Worm (Caenorhabditis elegans) whole organism, early embryonic: ENCODE results near the gene sri-32.
"Not testable (repeated sequence)": the region's sequence is repeated elsewhere in the genome, so short reads cannot be mapped to it uniquely, and the experiment has no call there.

Source experiments
- B0310.2 ChIP-seq: sonication (generic microtip); optimal IDR thresholded peaks from 2 replicates; lab custom pipeline; 2016; ENCODE audit warnings: mild to moderate bottlenecking, missing genetic modification characterization, missing compliant biosample characterization
- F13C5.2 ChIP-seq: sonication (generic microtip); optimal IDR thresholded peaks from 2 replicates; lab custom pipeline; 2017; ENCODE audit warnings: mild to moderate bottlenecking, missing genetic modification characterization, inconsistent platforms, missing compliant biosample characterization
- aly-1 ChIP-seq: sonication (generic microtip); optimal IDR thresholded peaks from 2 replicates; lab custom pipeline; 2016; ENCODE audit warnings: missing genetic modification characterization, missing compliant biosample characterization
- ama-1 ChIP-seq: fragments of 150-350 bp; optimal IDR thresholded peaks from 2 replicates; lab custom pipeline; 2014
- ceh-13 ChIP-seq: fragments of 200-800 bp; sonication (Bioruptor generic); optimal IDR thresholded peaks from 2 replicates; lab custom pipeline; 2018; ENCODE audit warnings: mild to moderate bottlenecking, missing genetic modification characterization, missing compliant biosample characterization
- ceh-36 ChIP-seq: sonication (generic microtip); optimal IDR thresholded peaks from 2 replicates; lab custom pipeline; 2016; ENCODE audit warnings: missing genetic modification characterization, inconsistent platforms, missing compliant biosample characterization
- ets-7 ChIP-seq: sonication (generic microtip); optimal IDR thresholded peaks from 2 replicates; lab custom pipeline; 2016; ENCODE audit warnings: missing genotype, missing genetic modification characterization, missing compliant biosample characterization
- flt-1 ChIP-seq: fragments of 200-800 bp; sonication (Bioruptor generic); IDR thresholded peaks from 2 replicates; pipeline ENCODE4 v1.3.6; 2022; ENCODE audit warnings: missing genetic modification characterization, missing compliant biosample characterization
- hmbx-1 ChIP-seq: sonication (generic microtip); optimal IDR thresholded peaks from 2 replicates; lab custom pipeline; 2016; ENCODE audit warnings: mild to moderate bottlenecking, missing genetic modification characterization, missing compliant biosample characterization
- hmg-4 ChIP-seq: fragments of 200-800 bp; sonication (Bioruptor generic); optimal IDR thresholded peaks from 2 replicates; lab custom pipeline; 2018; ENCODE audit warnings: mild to moderate bottlenecking, missing genetic modification characterization, missing compliant biosample characterization
- hnd-1 ChIP-seq: sonication (generic microtip); optimal IDR thresholded peaks from 2 replicates; lab custom pipeline; 2016; ENCODE audit warnings: missing genetic modification characterization, missing compliant biosample characterization
- pes-1 ChIP-seq: fragments of 200-800 bp; sonication (Bioruptor generic); IDR thresholded peaks from 2 replicates; pipeline ENCODE4 v1.3.6; 2022; ENCODE audit warnings: missing genetic modification reagents, missing genetic modification characterization, missing compliant biosample characterization
- scrt-1 ChIP-seq: fragments of 200-800 bp; sonication (Bioruptor generic); IDR thresholded peaks from 2 replicates; pipeline ENCODE4 v1.3.6; 2022; ENCODE audit warnings: missing genetic modification characterization, missing compliant biosample characterization
- sea-1 ChIP-seq: fragments of 200-800 bp; sonication (Bioruptor generic); conservative IDR thresholded peaks from 2 replicates; pipeline ENCODE4 v1.3.6; 2022; ENCODE audit warnings: missing genetic modification characterization, missing compliant biosample characterization
- tbx-11 ChIP-seq: fragments of 200-800 bp; sonication (Bioruptor generic); IDR thresholded peaks from 2 replicates; pipeline ENCODE4 v1.3.6; 2022; ENCODE audit warnings: missing genetic modification characterization, missing compliant biosample characterization
- tbx-37 ChIP-seq: fragments of 200-800 bp; sonication (Bioruptor generic); conservative IDR thresholded peaks from 2 replicates; pipeline ENCODE4 v1.3.6; 2022; ENCODE audit warnings: missing genetic modification reagents, missing genetic modification characterization, missing compliant biosample characterization
- tra-4 ChIP-seq: sonication (generic microtip); optimal IDR thresholded peaks from 2 replicates; lab custom pipeline; 2017; ENCODE audit warnings: missing genetic modification characterization, missing compliant biosample characterization

Gene sri-32

DNA sequence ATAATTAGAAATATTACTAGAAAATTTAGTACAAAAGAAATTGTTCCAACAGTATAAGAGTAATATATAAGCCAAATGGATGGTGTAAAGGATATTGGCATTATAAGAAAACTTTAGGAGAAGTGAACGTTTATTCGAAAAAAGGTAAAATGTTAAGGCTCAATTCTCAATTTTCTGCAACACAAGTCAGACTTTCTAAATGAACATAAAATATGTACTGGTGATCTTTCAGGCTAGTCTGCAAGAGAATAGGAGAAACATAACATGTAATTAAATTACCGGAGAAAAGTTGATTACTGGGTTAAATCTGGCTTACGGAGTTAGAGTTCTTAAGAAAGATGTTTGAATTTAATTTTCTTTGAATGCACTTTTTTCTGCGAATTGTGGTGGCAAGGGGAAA, 2.5 kb upstream of the sri-32 start, which contains the start of gene sri-33:
TSS of gene sri-33 (minus strand) at position 101 of the 400 bp plus-strand sequence.
- TF ChIP-seq hmbx-1 (tag; lab: Kevin White, UChicago) (no peak), F13C5.2 (tag; lab: Kevin White, UChicago) (no peak), sea-1 (GFP tag; lab: Robert Waterston, UW) (no peak), B0310.2 (no peak), tra-4 (tag; lab: Kevin White, UChicago) (no peak), scrt-1 (GFP tag; lab: Robert Waterston, UW) (no peak), flt-1 (no peak), hnd-1 (tag; lab: Kevin White, UChicago) (no peak)

DNA sequence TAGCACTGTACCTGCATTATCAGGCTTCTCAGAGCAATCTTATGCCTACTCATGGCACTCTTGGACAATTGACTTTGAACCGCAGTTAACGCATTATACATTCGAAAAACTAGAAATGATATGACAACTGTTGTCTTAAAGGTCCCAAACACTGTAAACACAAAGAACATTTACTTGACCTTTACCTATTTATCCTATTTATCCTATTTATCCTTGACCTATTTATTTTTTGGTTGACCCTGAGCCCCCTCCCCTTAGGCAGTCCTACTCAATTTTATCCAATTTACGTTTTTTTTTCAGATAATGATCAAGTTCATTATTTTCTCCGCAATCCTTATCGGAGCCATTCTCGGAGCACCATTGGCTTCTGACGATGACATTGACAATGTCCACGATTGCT, 2.7 kb downstream of the sri-32 start, which contains the start of the genes T10D4.14 and T10D4.19:
TSS of gene T10D4.14 (minus strand) at position 101 of the 400 bp plus-strand sequence.
TSS of gene T10D4.19 (plus strand) at position 304 of the 400 bp plus-strand sequence.
- TF ChIP-seq scrt-1 (GFP tag; lab: Robert Waterston, UW) (no peak), sea-1 (GFP tag; lab: Robert Waterston, UW) (no peak), B0310.2 (no peak), ceh-36 (tag; lab: Kevin White, UChicago) (no peak), F13C5.2 (tag; lab: Kevin White, UChicago) (no peak), aly-1 (no peak), tbx-37 (GFP tag; lab: Robert Waterston, UW) (no peak), tbx-11 (GFP tag; lab: Robert Waterston, UW) (no peak), pes-1 (GFP tag; lab: Robert Waterston, UW) (no peak), ceh-13 (GFP tag; lab: Kevin White, UChicago) (no peak), flt-1 (no peak), hnd-1 (tag; lab: Kevin White, UChicago) (no peak), hmg-4 (GFP tag; lab: Kevin White, UChicago) (no peak), hmbx-1 (tag; lab: Kevin White, UChicago) (no peak), tra-4 (tag; lab: Kevin White, UChicago) (no peak), ama-1 (lab: Kevin White, UChicago) (no peak), ets-7 (tag; lab: Kevin White, UChicago) (no peak)

DNA sequence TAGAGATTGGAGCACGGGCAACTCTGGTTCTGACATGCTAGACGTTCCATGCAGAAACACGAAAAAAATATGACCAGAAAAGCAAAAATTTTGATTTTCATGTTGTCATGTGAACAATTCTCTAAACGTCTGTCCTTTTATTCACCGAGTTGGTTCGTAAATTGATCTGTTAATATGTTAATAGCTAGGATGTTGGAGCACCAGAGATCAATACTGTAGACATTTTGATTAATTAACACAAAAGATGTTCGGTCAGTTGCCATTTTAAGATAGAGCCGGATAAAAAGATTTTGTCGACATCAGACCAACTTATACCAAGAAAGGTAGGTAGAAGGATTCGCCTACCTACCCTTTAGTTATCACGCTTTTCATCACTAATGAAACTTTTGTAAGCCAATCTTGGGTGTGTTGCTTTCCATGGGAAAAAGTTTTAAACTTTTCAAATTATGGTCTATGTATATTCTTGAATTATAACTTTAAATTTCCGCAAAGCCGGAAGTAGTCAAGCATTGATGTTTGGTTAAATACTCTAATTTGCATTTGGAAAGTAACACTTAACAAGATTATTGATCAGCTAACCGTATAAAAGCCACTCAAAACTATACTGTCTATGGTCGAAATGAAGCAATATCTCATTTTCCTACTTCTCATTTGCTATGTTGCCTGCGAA, 4.6 kb downstream of the sri-32 start, which contains the start of the genes T10D4.11 and T10D4.1:
TSS of gene T10D4.11 (minus strand) at position 101 of the 670 bp plus-strand sequence.
TSS of gene T10D4.1 (plus strand) at position 620 of the 670 bp plus-strand sequence.
- no peak for TF ChIP-seq flt-1
- TF ChIP-seq sea-1 (GFP tag; lab: Robert Waterston, UW), result no peak
- no peak for TF ChIP-seq hmbx-1 (tag; lab: Kevin White, UChicago)
- no peak for TF ChIP-seq tbx-11 (GFP tag; lab: Robert Waterston, UW)
- TF ChIP-seq F13C5.2 (tag; lab: Kevin White, UChicago), result no peak
- TF ChIP-seq B0310.2, result no peak
- TF ChIP-seq pes-1 (GFP tag; lab: Robert Waterston, UW), result no peak
- TF ChIP-seq ets-7 (tag; lab: Kevin White, UChicago), result no peak
- no peak for TF ChIP-seq ama-1 (lab: Kevin White, UChicago)
- TF ChIP-seq ceh-13 (GFP tag; lab: Kevin White, UChicago), result no peak
- TF ChIP-seq ceh-36 (tag; lab: Kevin White, UChicago), result no peak
- no peak for TF ChIP-seq hmg-4 (GFP tag; lab: Kevin White, UChicago)
- no peak for TF ChIP-seq aly-1

DNA sequence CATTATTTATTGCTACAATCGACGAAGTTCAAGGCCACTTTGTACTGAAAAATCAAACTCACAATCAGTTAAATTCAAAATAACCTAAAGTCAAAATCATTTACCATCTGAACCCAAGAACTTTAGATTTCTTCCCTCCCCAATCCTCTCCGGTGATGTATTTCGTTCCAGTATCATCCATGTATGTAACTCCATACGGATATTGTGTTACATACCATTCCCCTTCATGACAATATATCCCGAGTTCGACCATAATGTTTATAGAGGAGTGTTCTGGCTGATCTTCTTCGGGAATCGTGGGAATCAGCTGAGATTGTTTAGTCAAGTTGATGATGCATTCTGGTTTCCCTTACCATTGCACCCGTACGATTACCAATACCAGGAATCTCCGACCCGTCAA, 5.9 kb downstream of the sri-32 start:
- TF ChIP-seq ceh-13 (GFP tag; lab: Kevin White, UChicago) (no peak), tra-4 (tag; lab: Kevin White, UChicago) (no peak), tbx-37 (GFP tag; lab: Robert Waterston, UW) (no peak), ama-1 (lab: Kevin White, UChicago) (no peak)

DNA sequence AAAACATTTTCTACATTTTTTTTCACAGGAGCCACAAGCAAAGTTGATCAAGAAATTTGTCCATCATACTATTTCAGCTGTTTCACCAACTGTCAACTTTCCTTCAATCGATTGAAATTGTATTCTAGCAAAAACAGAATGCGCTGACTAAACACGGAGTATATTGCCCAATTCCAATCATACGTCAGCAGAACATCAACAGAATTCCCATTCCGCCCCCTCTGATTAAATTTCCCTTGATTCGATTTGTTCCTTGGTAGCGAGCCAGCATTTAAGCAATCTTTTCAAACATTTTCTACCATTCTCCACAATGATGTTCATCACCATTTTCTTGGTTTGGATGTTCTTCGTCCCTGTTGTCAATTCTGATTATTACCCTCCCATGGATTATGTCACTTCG, 8.4 kb downstream of the sri-32 start, which contains the start of gene T10D4.15:
TSS of gene T10D4.15 (plus strand) at position 301 of the 400 bp plus-strand sequence.
- TF ChIP-seq tbx-11 (GFP tag; lab: Robert Waterston, UW) (no peak), B0310.2 (no peak), aly-1 (no peak), scrt-1 (GFP tag; lab: Robert Waterston, UW) (no peak), hmg-4 (GFP tag; lab: Kevin White, UChicago) (no peak), sea-1 (GFP tag; lab: Robert Waterston, UW) (no peak), hnd-1 (tag; lab: Kevin White, UChicago) (no peak), F13C5.2 (tag; lab: Kevin White, UChicago) (no peak), tbx-37 (GFP tag; lab: Robert Waterston, UW) (no peak), ceh-13 (GFP tag; lab: Kevin White, UChicago) (no peak), pes-1 (GFP tag; lab: Robert Waterston, UW) (no peak), tra-4 (tag; lab: Kevin White, UChicago) (no peak), ets-7 (tag; lab: Kevin White, UChicago) (no peak), flt-1 (no peak), hmbx-1 (tag; lab: Kevin White, UChicago) (no peak), ama-1 (lab: Kevin White, UChicago) (no peak), ceh-36 (tag; lab: Kevin White, UChicago) (no peak)

DNA sequence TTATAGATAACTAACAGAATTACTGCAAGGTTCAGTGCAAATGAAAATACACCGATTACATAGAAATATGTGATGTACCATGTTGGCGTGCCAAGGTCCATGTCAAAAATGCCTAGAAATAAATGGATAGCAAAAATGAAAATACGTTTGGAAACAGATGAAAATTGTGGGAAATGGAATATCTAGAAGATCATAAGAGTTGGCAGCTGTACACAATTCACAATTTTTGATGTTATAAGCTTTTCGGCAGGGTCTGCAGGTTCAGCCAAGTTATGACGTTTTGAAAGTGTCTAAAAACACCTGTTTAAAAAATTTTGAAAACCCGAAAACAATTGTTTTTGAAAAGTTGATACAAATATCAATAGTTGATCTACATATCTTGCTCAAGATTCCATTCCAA, 9.7 kb downstream of the sri-32 start, which contains the start of gene sri-43:
TSS of gene sri-43 (minus strand) at position 101 of the 400 bp plus-strand sequence.
- not testable (repeated sequence) for TF ChIP-seq flt-1; hmbx-1 (tag; lab: Kevin White, UChicago); pes-1 (GFP tag; lab: Robert Waterston, UW)

DNA sequence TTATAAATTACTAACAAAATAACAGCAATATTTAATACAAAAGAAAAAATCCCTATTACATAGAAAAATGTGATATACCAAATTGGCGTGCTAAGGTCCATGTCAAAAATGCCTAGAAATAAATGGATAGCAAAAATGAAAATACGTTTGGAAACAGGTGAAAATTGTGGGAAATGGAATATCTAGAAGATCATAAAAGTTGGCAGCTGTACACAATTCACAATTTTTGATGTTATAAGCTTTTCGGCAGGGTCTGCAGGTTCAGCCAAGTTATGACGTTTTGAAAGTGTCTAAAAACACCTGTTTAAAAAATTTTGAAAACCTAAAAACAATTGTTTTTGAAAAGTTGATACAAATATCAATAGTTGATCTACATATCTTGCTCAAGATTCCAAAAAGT, 11.4 kb downstream of the sri-32 start, which contains the start of gene sri-42:
TSS of gene sri-42 (minus strand) at position 101 of the 400 bp plus-strand sequence.
- TF ChIP-seq ceh-36 (tag; lab: Kevin White, UChicago); sea-1 (GFP tag; lab: Robert Waterston, UW); ceh-13 (GFP tag; lab: Kevin White, UChicago): not testable (repeated sequence)
